Fruit fly (Drosophila melanogaster): ENCODE measurements around the gene Eph.

Eph gene

DNA sequence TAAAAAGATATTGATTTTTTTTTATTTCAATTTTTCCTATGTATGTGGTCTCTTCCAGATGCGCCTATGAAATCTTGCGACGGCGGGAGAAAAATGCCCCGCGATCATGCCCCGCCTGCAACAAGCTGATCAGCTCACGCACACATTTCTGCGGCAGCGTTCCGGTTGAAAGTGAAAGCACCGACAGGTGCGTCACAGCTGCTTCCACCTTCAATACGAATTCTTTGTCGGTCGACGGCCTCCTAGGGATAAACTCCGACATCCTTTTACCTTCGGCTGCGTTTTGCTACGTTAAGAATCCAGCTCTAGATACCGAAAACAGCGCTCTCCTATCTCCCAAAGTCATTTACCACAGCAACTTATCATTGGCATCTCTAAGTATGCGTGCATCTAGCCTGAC, 22.0 kb upstream of the Eph start (continued):
- TF ChIP-seq sc (optimal IDR thresholded peaks at IDR 0.05) (no peak), sc (GFP tag; optimal IDR thresholded peaks at IDR 0.05) (no peak), CG3407 (GFP tag; optimal IDR thresholded peaks at IDR 0.05) (no peak)

DNA sequence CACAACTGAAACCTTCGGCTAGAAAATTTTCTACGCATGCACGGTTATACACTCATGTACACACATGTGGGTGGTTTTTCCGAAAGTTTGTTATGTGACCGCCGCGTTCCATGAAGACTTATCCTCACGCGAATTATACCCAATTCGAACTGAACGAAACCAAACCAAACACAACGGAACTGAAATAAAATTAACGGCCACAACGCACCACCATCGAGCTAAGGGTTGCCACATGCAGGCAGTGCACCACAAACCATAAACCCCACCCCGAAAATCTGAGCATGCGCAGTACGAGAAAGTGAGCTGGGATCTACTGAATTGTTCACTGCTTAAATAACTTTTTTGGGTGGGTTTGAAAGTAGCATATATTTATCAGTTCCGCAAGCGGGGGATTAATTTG, 3.0 kb upstream of the Eph start, which contains the start of gene onecut:
onecut (minus strand) TSS at position 152 of the 400 bp plus-strand sequence.
- TF ChIP-seq bbx (GFP tag; IDR thresholded peaks at IDR 0.05; ENCODE audit: partially characterized antibody) (0 out of 2 replicates have a peak, but pooled peaks have one; percentile 26), pros (GFP tag; optimal IDR thresholded peaks at IDR 0.05) (peak; percentile 23), CG17186 (GFP tag; optimal IDR thresholded peaks at IDR 0.05) (no peak), pzg (GFP tag; optimal IDR thresholded peaks at IDR 0.05) (peak; percentile 34), crc (GFP tag; optimal IDR thresholded peaks at IDR 0.05) (no peak), CG4282 (GFP tag; optimal IDR thresholded peaks at IDR 0.05) (no peak), Dip3 (GFP tag; optimal IDR thresholded peaks at IDR 0.05) (no peak), CG6854 (GFP tag; optimal IDR thresholded peaks at IDR 0.05) (no peak), CG11723 (GFP tag; optimal IDR thresholded peaks at IDR 0.05) (peak; percentile 27), corto (GFP tag; optimal IDR thresholded peaks at IDR 0.05) (no peak), ewg (GFP tag; optimal IDR thresholded peaks at IDR 0.05) (peak; percentile 93), Sry-β (GFP tag; optimal IDR thresholded peaks at IDR 0.05) (no peak), B-H1 (GFP tag; IDR thresholded peaks at IDR 0.05) (no peak), CG14965 (GFP tag; optimal IDR thresholded peaks at IDR 0.05; ENCODE audit: borderline replicate concordance) (no peak), CG17802 (tag; optimal IDR thresholded peaks at IDR 0.05) (peak; percentile 78), CG1603 (tag; optimal IDR thresholded peaks at IDR 0.05) (peak; percentile 69), seq (GFP tag; IDR thresholded peaks at IDR 0.05) (0 out of 2 replicates have a peak, but pooled peaks have one; percentile 29), CG11398 (GFP tag; optimal IDR thresholded peaks at IDR 0.05) (no peak), en (GFP tag; optimal IDR thresholded peaks at IDR 0.05) (no peak), her (GFP tag; optimal IDR thresholded peaks at IDR 0.05) (no peak), row (GFP tag; IDR thresholded peaks at IDR 0.05) (no peak), Mad (GFP tag; optimal IDR thresholded peaks at IDR 0.05) (no peak), CG32767 (GFP tag; IDR thresholded peaks at IDR 0.05) (peak; percentile 15; the same call in 1 of the 2 replicates), CG8924 (tag; optimal IDR thresholded peaks at IDR 0.05) (peak; percentile 6), Lhr (GFP tag; optimal IDR thresholded peaks at IDR 0.05) (no peak), CG14441 (GFP tag; IDR thresholded peaks at IDR 0.05) (no peak), dati (GFP tag; IDR thresholded peaks at IDR 0.05) (no peak), Myb (GFP tag; optimal IDR thresholded peaks at IDR 0.05) (peak; percentile 25), CG15011 (GFP tag; optimal IDR thresholded peaks at IDR 0.05) (no peak), CG12071 (GFP tag; optimal IDR thresholded peaks at IDR 0.05) (no peak), CG30020 (tag; optimal IDR thresholded peaks at IDR 0.05) (peak; percentile 89), CG7357 (GFP tag; IDR thresholded peaks at IDR 0.05) (peak; percentile 57; the same call in 1 of the 3 replicates), HmgD (GFP tag; optimal IDR thresholded peaks at IDR 0.05) (peak; percentile 10), CG13894 (tag; optimal IDR thresholded peaks at IDR 0.05) (peak; percentile 56), nerfin-1 (tag; optimal IDR thresholded peaks at IDR 0.05) (peak; percentile 45), CG2199 (GFP tag; IDR thresholded peaks at IDR 0.05) (0 out of 3 replicates have a peak, but pooled peaks have one; percentile 77), CG12659 (GFP tag; optimal IDR thresholded peaks at IDR 0.05) (peak; percentile 6), CG7839 (tag; optimal IDR thresholded peaks at IDR 0.05) (no peak), CG13287 (GFP tag; IDR thresholded peaks at IDR 0.05; ENCODE audit: partially characterized antibody) (no peak), jing (GFP tag; optimal IDR thresholded peaks at IDR 0.05) (no peak), pfk (GFP tag; optimal IDR thresholded peaks at IDR 0.05) (peak; percentile 58)
